Worm (Caenorhabditis elegans) whole organism, mixed stage, embryonic: ENCODE measurements around the gene K10D2.5.

ENCODE experiments used
- elt-3 ChIP-seq: fragments of 150-350 bp; optimal IDR thresholded peaks from 2 replicates; lab custom pipeline; 2014; ENCODE audit warnings: missing biosample characterization, missing genetic modification characterization
- mab-5 ChIP-seq: fragments of 150-350 bp; optimal IDR thresholded peaks from 2 replicates; lab custom pipeline; 2014; ENCODE audit warnings: missing biosample characterization, missing genetic modification characterization
- nhr-237 ChIP-seq: fragments of 150-350 bp; optimal IDR thresholded peaks from 2 replicates; lab custom pipeline; 2014; ENCODE audit warnings: missing biosample characterization, missing genetic modification characterization
- snpc-4 ChIP-seq: fragments of 150-350 bp; optimal IDR thresholded peaks from 2 replicates; lab custom pipeline; 2014; ENCODE audit warnings: missing biosample characterization, missing genetic modification characterization
- sptf-1 ChIP-seq: sonication (generic microtip); optimal IDR thresholded peaks from 2 replicates; lab custom pipeline; 2017; ENCODE audit warnings: mild to moderate bottlenecking, missing genetic modification characterization, moderate library complexity, missing compliant biosample characterization
- unc-39 ChIP-seq: fragments of 150-350 bp; optimal IDR thresholded peaks from 2 replicates; lab custom pipeline; 2014; ENCODE audit warnings: missing biosample characterization, missing genetic modification characterization
- unc-62 ChIP-seq: fragments of 150-350 bp; optimal IDR thresholded peaks from 2 replicates; lab custom pipeline; 2014; ENCODE audit warnings: missing biosample characterization, missing genetic modification reagents, missing genetic modification characterization

DNA sequence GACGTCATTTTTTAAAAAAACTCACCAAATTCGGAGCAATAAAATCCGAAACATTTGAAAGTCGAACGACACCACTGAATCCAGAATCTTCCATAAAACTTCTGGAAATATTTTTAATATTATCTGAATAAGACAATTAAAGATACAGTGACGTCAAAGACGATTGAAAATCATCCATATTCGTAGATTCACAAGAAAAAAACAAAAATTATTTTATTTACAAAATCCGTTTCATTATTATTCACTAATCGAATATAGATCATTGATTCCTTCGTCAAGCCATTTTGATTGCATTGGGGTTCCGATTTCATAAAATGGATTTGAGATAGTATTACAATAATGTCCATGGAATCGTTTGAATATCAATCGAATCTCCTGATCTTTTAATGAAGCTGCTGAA, 13.8 kb upstream of the K10D2.5 start, which contains the start of gene oxy-4:
- no peak for TF ChIP-seq unc-39 (tag; lab: Kevin White, UChicago)
- no peak for TF ChIP-seq mab-5 (tag; lab: Kevin White, UChicago)
- TF ChIP-seq nhr-237 (tag; lab: Kevin White, UChicago), result no peak
- TF ChIP-seq elt-3 (tag; lab: Kevin White, UChicago), result no peak
- TF ChIP-seq unc-62 (GFP tag; lab: Kevin White, UChicago), result no peak
- no peak for TF ChIP-seq sptf-1
- no peak for TF ChIP-seq snpc-4 (tag; lab: Kevin White, UChicago)
